Worm (Caenorhabditis elegans) whole organism, L3 larva: ENCODE measurements around the gene cal-3.

ENCODE experiments used
- R02D3.7 ChIP-seq: fragments of 150-350 bp; optimal IDR thresholded peaks from 2 replicates; lab custom pipeline; 2014; ENCODE audit warnings: missing biosample characterization, missing genetic modification characterization
- ZK546.5 ChIP-seq: sonication (generic microtip); optimal IDR thresholded peaks from 2 replicates; lab custom pipeline; 2017; ENCODE audit warnings: missing biosample characterization, missing genetic modification characterization
- aly-2 ChIP-seq: fragments of 150-350 bp; optimal IDR thresholded peaks from 2 replicates; lab custom pipeline; 2014; ENCODE audit warnings: missing biosample characterization, missing genetic modification characterization
- ama-1 ChIP-seq: fragments of 150-350 bp; optimal IDR thresholded peaks from 2 replicates; lab custom pipeline; 2018
- ceh-16 ChIP-seq: sonication (generic microtip); optimal IDR thresholded peaks from 2 replicates; lab custom pipeline; 2017; ENCODE audit warnings: missing biosample characterization, missing genetic modification characterization
- ceh-82 ChIP-seq: fragments of 150-350 bp; optimal IDR thresholded peaks from 2 replicates; lab custom pipeline; 2014; ENCODE audit warnings: missing biosample characterization, missing genetic modification characterization
- ceh-9 ChIP-seq: sonication (generic microtip); optimal IDR thresholded peaks from 2 replicates; lab custom pipeline; 2018; ENCODE audit warnings: missing biosample characterization, missing genetic modification characterization
- egl-5 ChIP-seq: fragments of 150-350 bp; optimal IDR thresholded peaks from 2 replicates; lab custom pipeline; 2017; ENCODE audit warnings: missing biosample characterization, missing genetic modification reagents, missing genetic modification characterization, inconsistent platforms
- elt-1 ChIP-seq: fragments of 150-350 bp; optimal IDR thresholded peaks from 2 replicates; lab custom pipeline; 2014; ENCODE audit warnings: missing biosample characterization, missing genetic modification characterization
- elt-2 ChIP-seq: sonication (generic microtip); optimal IDR thresholded peaks from 2 replicates; lab custom pipeline; 2016; ENCODE audit warnings: missing genetic modification reagents, mild to moderate bottlenecking, missing genetic modification characterization, missing compliant biosample characterization
- elt-3 ChIP-seq, 3 experiments: fragments of 150-350 bp in 1 of 3; sonication (generic microtip) in 2 of 3; optimal IDR thresholded peaks; 2 replicates in 2 of 3; 4 replicates in 1 of 3; lab custom pipeline; 2014 to 2017; ENCODE audit warnings: missing biosample characterization in 3 of 3, missing genetic modification characterization in 3 of 3
- eor-1 ChIP-seq, 2 experiments: fragments of 150-350 bp; optimal IDR thresholded peaks; 2 replicates each; lab custom pipeline; 2014 to 2018; ENCODE audit warnings: missing biosample characterization in 2 of 2, missing genetic modification characterization in 2 of 2
- fkh-10 ChIP-seq: sonication (generic microtip); optimal IDR thresholded peaks from 2 replicates; lab custom pipeline; 2017; ENCODE audit warnings: missing biosample characterization, missing genetic modification reagents, missing genetic modification characterization
- fkh-2 ChIP-seq: fragments of 150-350 bp; optimal IDR thresholded peaks from 2 replicates; lab custom pipeline; 2014; ENCODE audit warnings: missing biosample characterization, missing genetic modification reagents, missing genetic modification characterization
- fos-1 ChIP-seq: fragments of 150-350 bp; optimal IDR thresholded peaks from 2 replicates; lab custom pipeline; 2014; ENCODE audit warnings: missing biosample characterization, missing genetic modification characterization
- hmg-11 ChIP-seq: sonication (generic microtip); optimal IDR thresholded peaks from 2 replicates; lab custom pipeline; 2016; ENCODE audit warnings: missing genetic modification characterization, missing compliant biosample characterization
- jun-1 ChIP-seq: fragments of 150-350 bp; optimal IDR thresholded peaks from 2 replicates; lab custom pipeline; 2014; ENCODE audit warnings: missing biosample characterization, missing genetic modification reagents, missing genetic modification characterization
- lin-15B ChIP-seq: fragments of 150-350 bp; optimal IDR thresholded peaks from 2 replicates; lab custom pipeline; 2014; ENCODE audit warnings: missing biosample characterization, missing genetic modification characterization
- lsy-12 ChIP-seq: sonication (generic microtip); optimal IDR thresholded peaks from 2 replicates; lab custom pipeline; 2016; ENCODE audit warnings: mild to moderate bottlenecking, missing genetic modification characterization, missing compliant biosample characterization
- mdl-1 ChIP-seq: fragments of 150-350 bp; optimal IDR thresholded peaks from 2 replicates; lab custom pipeline; 2014; ENCODE audit warnings: missing biosample characterization, missing genetic modification characterization
- mml-1 ChIP-seq: fragments of 150-350 bp; sonication (generic microtip); optimal IDR thresholded peaks from 3 replicates; lab custom pipeline; 2014; ENCODE audit warnings: missing biosample characterization, missing genetic modification characterization
- nfya-1 ChIP-seq: sonication (generic microtip); optimal IDR thresholded peaks from 2 replicates; lab custom pipeline; 2017; ENCODE audit warnings: missing genetic modification characterization, mild to moderate bottlenecking, missing compliant biosample characterization, antibody characterized with exemption, moderate library complexity; ENCODE audit not compliant: insufficient read depth
- nhr-11 ChIP-seq: fragments of 150-350 bp; optimal IDR thresholded peaks from 2 replicates; lab custom pipeline; 2014; ENCODE audit warnings: missing biosample characterization, missing genetic modification characterization
- nhr-12 ChIP-seq: fragments of 150-350 bp; optimal IDR thresholded peaks from 2 replicates; lab custom pipeline; 2014; ENCODE audit warnings: missing biosample characterization, missing genetic modification characterization
- nhr-237 ChIP-seq: fragments of 150-350 bp; optimal IDR thresholded peaks from 2 replicates; lab custom pipeline; 2014; ENCODE audit warnings: missing biosample characterization, missing genetic modification characterization
- nhr-25 ChIP-seq: sonication (generic microtip); optimal IDR thresholded peaks from 2 replicates; lab custom pipeline; 2017; ENCODE audit warnings: missing biosample characterization, missing genetic modification characterization
- nhr-28 ChIP-seq: fragments of 150-350 bp; optimal IDR thresholded peaks from 2 replicates; lab custom pipeline; 2014; ENCODE audit warnings: missing biosample characterization, missing genetic modification characterization
- nhr-76 ChIP-seq: fragments of 150-350 bp; sonication (generic microtip); optimal IDR thresholded peaks from 5 replicates; lab custom pipeline; 2014; ENCODE audit warnings: missing biosample characterization, missing genetic modification characterization
- nhr-77 ChIP-seq: fragments of 150-350 bp; optimal IDR thresholded peaks from 2 replicates; lab custom pipeline; 2014; ENCODE audit warnings: missing biosample characterization, missing genetic modification characterization
- pha-4 ChIP-seq: fragments of 150-350 bp; optimal IDR thresholded peaks from 2 replicates; lab custom pipeline; 2014; ENCODE audit warnings: missing biosample characterization, missing genetic modification reagents, missing genetic modification characterization
- pqm-1 ChIP-seq: fragments of 150-350 bp; optimal IDR thresholded peaks from 2 replicates; lab custom pipeline; 2017; ENCODE audit warnings: missing biosample characterization, missing genetic modification characterization, inconsistent platforms
- sea-2 ChIP-seq: fragments of 150-350 bp; sonication (generic microtip); optimal IDR thresholded peaks from 4 replicates; lab custom pipeline; 2014; ENCODE audit warnings: missing biosample characterization, missing genetic modification reagents, missing genetic modification characterization
- skn-1 ChIP-seq: fragments of 150-350 bp; optimal IDR thresholded peaks from 2 replicates; lab custom pipeline; 2014; ENCODE audit warnings: missing biosample characterization, missing genetic modification characterization
- snpc-4 ChIP-seq: fragments of 150-350 bp; optimal IDR thresholded peaks from 2 replicates; lab custom pipeline; 2014; ENCODE audit warnings: missing biosample characterization, missing genetic modification characterization
- unc-62 ChIP-seq: fragments of 150-350 bp; sonication (generic microtip); optimal IDR thresholded peaks from 4 replicates; lab custom pipeline; 2014; ENCODE audit warnings: missing biosample characterization, missing genetic modification reagents, missing genetic modification characterization
- zag-1 ChIP-seq: fragments of 150-350 bp; optimal IDR thresholded peaks from 2 replicates; lab custom pipeline; 2014; ENCODE audit warnings: missing biosample characterization, missing genetic modification characterization

The cal-3 gene

ce11 chrIV:3875260-3875659, 40.3 kb upstream of the cal-3 start (continued):
- TF ChIP-seq mml-1 (tag; lab: Kevin White, UChicago) (no peak), ama-1 (lab: Kevin White, UChicago) (no peak), pqm-1 (tag; lab: Kevin White, UChicago) (peak; percentile 31), sea-2 (GFP tag; lab: Kevin White, UChicago) (no peak), zag-1 (tag; lab: Kevin White, UChicago) (no peak), nhr-77 (tag; lab: Kevin White, UChicago) (no peak), nfya-1 (peak; percentile 12), ceh-9 (tag; lab: Kevin White, UChicago) (no peak), egl-5 (peak; percentile 100), ceh-16 (no peak), nhr-237 (tag; lab: Kevin White, UChicago) (no peak), ceh-82 (no peak), nhr-76 (no peak), elt-3 (tag; optimal IDR thresholded peaks at IDR 0.05; lab: Kevin White, UChicago) (no peak), aly-2 (no peak), nhr-28 (tag; lab: Kevin White, UChicago) (no peak), fkh-10 (GFP tag; lab: Kevin White, UChicago) (no peak), snpc-4 (tag; lab: Kevin White, UChicago) (peak; percentile 22), fos-1 (tag; lab: Kevin White, UChicago) (peak; percentile 66)
- TF ChIP-seq, all 47 proteins: peak for 12

ce11 chrIV:3874417-3874816, 39.5 kb upstream of the cal-3 start:
- TF ChIP-seq ceh-82 (peak; percentile 8), lin-15B (tag; lab: Kevin White, UChicago) (peak; percentile 37), jun-1 (tag; lab: Kevin White, UChicago) (peak; percentile 14), elt-1 (tag; lab: Kevin White, UChicago) (no peak), fos-1 (tag; lab: Kevin White, UChicago) (peak; percentile 23), snpc-4 (tag; lab: Kevin White, UChicago) (no peak), hmg-11 (tag; lab: Kevin White, UChicago) (peak; percentile 19), fkh-2 (no peak), eor-1 (tag; optimal IDR thresholded peaks at IDR 0.05; lab: Kevin White, UChicago) (no peak), nfya-1 (peak; percentile 58), nhr-25 (peak; percentile 50), fkh-10 (GFP tag; lab: Kevin White, UChicago) (no peak), elt-2 (tag; lab: Kevin White, UChicago) (peak; percentile 55), pha-4 (tag; lab: Kevin White, UChicago) (peak; percentile 44), nhr-12 (tag; lab: Kevin White, UChicago) (no peak), skn-1 (tag; lab: Kevin White, UChicago) (peak; percentile 1), ama-1 (lab: Kevin White, UChicago) (peak; percentile 89)

ce11 chrIV:3873706-3874105, 38.7 kb upstream of the cal-3 start, which contains the start of gene F37C4.5:
F37C4.5 (minus strand) TSS chrIV:3873806.
- TF ChIP-seq nhr-77 (tag; lab: Kevin White, UChicago) (no peak), lin-15B (tag; lab: Kevin White, UChicago) (no peak), nhr-12 (tag; lab: Kevin White, UChicago) (no peak), eor-1 (tag; optimal IDR thresholded peaks at IDR 0.05; lab: Kevin White, UChicago) (no peak), skn-1 (tag; lab: Kevin White, UChicago) (no peak), elt-3 (tag; optimal IDR thresholded peaks at IDR 0.05; lab: Kevin White, UChicago) (no peak), lsy-12 (tag; lab: Kevin White, UChicago) (no peak), R02D3.7 (tag; lab: Kevin White, UChicago) (no peak)

ce11 chrIV:3873195-3873594, 38.2 kb upstream of the cal-3 start:
- peak; percentile 31 for TF ChIP-seq pha-4 (tag; lab: Kevin White, UChicago)
- no peak for TF ChIP-seq egl-5
- TF ChIP-seq snpc-4 (tag; lab: Kevin White, UChicago) = no peak
- TF ChIP-seq nhr-25 = peak; percentile 9

- no peak for TF ChIP-seq sea-2 (GFP tag; lab: Kevin White, UChicago)
- TF ChIP-seq lin-15B (tag; lab: Kevin White, UChicago) = no peak
- no peak for TF ChIP-seq eor-1 (tag; optimal IDR thresholded peaks at IDR 0.05; lab: Kevin White, UChicago)
- TF ChIP-seq nhr-12 (tag; lab: Kevin White, UChicago) = no peak
- no peak for TF ChIP-seq ZK546.5
- TF ChIP-seq elt-3 (tag; optimal IDR thresholded peaks at IDR 0.05; lab: Kevin White, UChicago) = no peak
- no peak for TF ChIP-seq pqm-1 (tag; lab: Kevin White, UChicago)
- TF ChIP-seq fkh-10 (GFP tag; lab: Kevin White, UChicago) = no peak
- TF ChIP-seq egl-5 = no peak
- no peak for TF ChIP-seq mdl-1 (tag; lab: Kevin White, UChicago)
- no peak for TF ChIP-seq skn-1 (tag; lab: Kevin White, UChicago)
- TF ChIP-seq hmg-11 (tag; lab: Kevin White, UChicago) = no peak
- TF ChIP-seq nhr-11 = no peak
- no peak for TF ChIP-seq elt-2 (tag; lab: Kevin White, UChicago)
- no peak for TF ChIP-seq unc-62 (GFP tag; lab: Kevin White, UChicago)
- TF ChIP-seq aly-2 = no peak
- no peak for TF ChIP-seq zag-1 (tag; lab: Kevin White, UChicago)
These were observed 34.9 kb upstream of the cal-3 start for ce11 chrIV:3869875-3870274.
